Worm (Caenorhabditis elegans) whole organism, L3 larva: Measurements from ENCODE around the gene faxc-1.

Experiments
- R02D3.7 ChIP-seq: fragments of 150-350 bp; optimal IDR thresholded peaks from 2 replicates; lab custom pipeline; 2014; ENCODE audit warnings: missing biosample characterization, missing genetic modification characterization
- aly-2 ChIP-seq: fragments of 150-350 bp; optimal IDR thresholded peaks from 2 replicates; lab custom pipeline; 2014; ENCODE audit warnings: missing biosample characterization, missing genetic modification characterization
- ceh-16 ChIP-seq: sonication (generic microtip); optimal IDR thresholded peaks from 2 replicates; lab custom pipeline; 2017; ENCODE audit warnings: missing biosample characterization, missing genetic modification characterization
- ceh-28 ChIP-seq: fragments of 150-350 bp; optimal IDR thresholded peaks from 2 replicates; lab custom pipeline; 2014; ENCODE audit warnings: missing biosample characterization, missing genetic modification reagents, missing genetic modification characterization
- ceh-9 ChIP-seq: sonication (generic microtip); optimal IDR thresholded peaks from 2 replicates; lab custom pipeline; 2018; ENCODE audit warnings: missing biosample characterization, missing genetic modification characterization
- egl-5 ChIP-seq: fragments of 150-350 bp; optimal IDR thresholded peaks from 2 replicates; lab custom pipeline; 2017; ENCODE audit warnings: missing biosample characterization, missing genetic modification reagents, missing genetic modification characterization, inconsistent platforms
- elt-3 ChIP-seq, 3 experiments: fragments of 150-350 bp in 1 of 3; sonication (generic microtip) in 2 of 3; optimal IDR thresholded peaks; 2 replicates in 2 of 3; 4 replicates in 1 of 3; lab custom pipeline; 2014 to 2017; ENCODE audit warnings: missing biosample characterization in 3 of 3, missing genetic modification characterization in 3 of 3
- eor-1 ChIP-seq, 2 experiments: fragments of 150-350 bp; optimal IDR thresholded peaks; 2 replicates each; lab custom pipeline; 2014 to 2018; ENCODE audit warnings: missing biosample characterization in 2 of 2, missing genetic modification characterization in 2 of 2
- fkh-10 ChIP-seq: sonication (generic microtip); optimal IDR thresholded peaks from 2 replicates; lab custom pipeline; 2017; ENCODE audit warnings: missing biosample characterization, missing genetic modification reagents, missing genetic modification characterization
- fkh-2 ChIP-seq: fragments of 150-350 bp; optimal IDR thresholded peaks from 2 replicates; lab custom pipeline; 2014; ENCODE audit warnings: missing biosample characterization, missing genetic modification reagents, missing genetic modification characterization
- lin-15B ChIP-seq: fragments of 150-350 bp; optimal IDR thresholded peaks from 2 replicates; lab custom pipeline; 2014; ENCODE audit warnings: missing biosample characterization, missing genetic modification characterization
- nhr-11 ChIP-seq: fragments of 150-350 bp; optimal IDR thresholded peaks from 2 replicates; lab custom pipeline; 2014; ENCODE audit warnings: missing biosample characterization, missing genetic modification characterization
- nhr-23 ChIP-seq: fragments of 150-350 bp; optimal IDR thresholded peaks from 2 replicates; lab custom pipeline; 2014; ENCODE audit warnings: missing biosample characterization, missing genetic modification reagents, missing genetic modification characterization
- nhr-237 ChIP-seq: fragments of 150-350 bp; optimal IDR thresholded peaks from 2 replicates; lab custom pipeline; 2014; ENCODE audit warnings: missing biosample characterization, missing genetic modification characterization
- nhr-43 ChIP-seq: sonication (generic microtip); optimal IDR thresholded peaks from 2 replicates; lab custom pipeline; 2016; ENCODE audit warnings: mild to moderate bottlenecking, missing genetic modification characterization, missing compliant biosample characterization; ENCODE audit not compliant: poor library complexity, severe bottlenecking
- nhr-76 ChIP-seq: fragments of 150-350 bp; sonication (generic microtip); optimal IDR thresholded peaks from 5 replicates; lab custom pipeline; 2014; ENCODE audit warnings: missing biosample characterization, missing genetic modification characterization
- nhr-77 ChIP-seq: fragments of 150-350 bp; optimal IDR thresholded peaks from 2 replicates; lab custom pipeline; 2014; ENCODE audit warnings: missing biosample characterization, missing genetic modification characterization
- pqm-1 ChIP-seq: fragments of 150-350 bp; optimal IDR thresholded peaks from 2 replicates; lab custom pipeline; 2017; ENCODE audit warnings: missing biosample characterization, missing genetic modification characterization, inconsistent platforms
- sea-2 ChIP-seq: fragments of 150-350 bp; sonication (generic microtip); optimal IDR thresholded peaks from 4 replicates; lab custom pipeline; 2014; ENCODE audit warnings: missing biosample characterization, missing genetic modification reagents, missing genetic modification characterization
- skn-1 ChIP-seq: fragments of 150-350 bp; optimal IDR thresholded peaks from 2 replicates; lab custom pipeline; 2014; ENCODE audit warnings: missing biosample characterization, missing genetic modification characterization
- snpc-4 ChIP-seq: fragments of 150-350 bp; optimal IDR thresholded peaks from 2 replicates; lab custom pipeline; 2014; ENCODE audit warnings: missing biosample characterization, missing genetic modification characterization
- zag-1 ChIP-seq: fragments of 150-350 bp; optimal IDR thresholded peaks from 2 replicates; lab custom pipeline; 2014; ENCODE audit warnings: missing biosample characterization, missing genetic modification characterization
- ztf-11 ChIP-seq: fragments of 150-350 bp; optimal IDR thresholded peaks from 2 replicates; lab custom pipeline; 2014; ENCODE audit warnings: missing biosample characterization, missing genetic modification characterization

faxc-1 gene

DNA sequence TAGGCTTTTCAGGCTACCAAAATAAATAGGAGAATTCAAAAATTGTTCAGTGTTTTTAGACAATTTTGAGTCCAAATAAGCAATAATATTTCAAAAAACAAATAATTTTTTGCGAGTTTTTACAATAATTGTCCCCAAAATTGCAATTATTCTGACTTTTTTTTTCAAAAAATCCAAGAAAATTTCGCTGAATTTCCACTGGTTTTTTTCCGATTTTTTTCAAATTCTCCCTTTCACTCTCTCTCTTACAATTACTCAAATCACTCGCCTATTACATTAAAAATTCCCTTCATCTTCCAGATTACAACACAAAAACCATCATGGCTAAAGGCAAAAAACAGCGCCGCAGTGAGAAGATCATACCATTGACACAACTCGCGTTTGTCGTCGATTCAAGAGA is 25.1 kb downstream of the faxc-1 start, which contains the start of gene Y57A10A.31:
Gene Y57A10A.31 (plus strand): TSS at position 301 of the 400 bp plus-strand sequence.
- no peak for TF ChIP-seq eor-1 (tag; optimal IDR thresholded peaks at IDR 0.05; lab: Kevin White, UChicago)
- TF ChIP-seq R02D3.7 (tag; lab: Kevin White, UChicago) = no peak
- TF ChIP-seq nhr-43 (tag; lab: Kevin White, UChicago) = no peak
- no peak for TF ChIP-seq lin-15B (tag; lab: Kevin White, UChicago)
- no peak for TF ChIP-seq nhr-11 (tag; lab: Kevin White, UChicago)
- no peak for TF ChIP-seq skn-1 (tag; lab: Kevin White, UChicago)
- TF ChIP-seq, all 47 proteins: peak for 0

DNA sequence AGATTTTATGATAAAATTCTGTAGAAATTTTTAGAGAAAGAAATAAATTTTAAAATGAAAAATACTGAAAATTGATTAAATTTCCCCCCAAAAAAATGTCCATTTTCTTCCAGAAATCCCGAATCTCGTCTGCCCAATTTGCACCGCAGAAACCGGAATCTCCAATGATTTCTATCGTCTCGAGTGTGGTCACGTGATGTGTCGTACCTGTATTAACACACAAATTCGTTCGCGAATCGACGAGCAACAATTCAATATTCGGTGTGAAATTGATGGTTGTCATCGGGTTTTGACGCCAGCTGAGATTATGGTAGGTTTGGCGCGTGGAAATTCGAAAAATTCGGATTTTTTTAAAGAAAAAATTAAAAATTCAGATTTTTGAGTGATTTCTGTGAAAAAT is 32.6 kb downstream of the faxc-1 start:
- TF ChIP-seq zag-1 (tag; lab: Kevin White, UChicago) = no peak
- no peak for TF ChIP-seq nhr-237 (tag; lab: Kevin White, UChicago)
- TF ChIP-seq pqm-1 = no peak
- TF ChIP-seq nhr-43 (tag; lab: Kevin White, UChicago) = no peak
- no peak for TF ChIP-seq egl-5

DNA sequence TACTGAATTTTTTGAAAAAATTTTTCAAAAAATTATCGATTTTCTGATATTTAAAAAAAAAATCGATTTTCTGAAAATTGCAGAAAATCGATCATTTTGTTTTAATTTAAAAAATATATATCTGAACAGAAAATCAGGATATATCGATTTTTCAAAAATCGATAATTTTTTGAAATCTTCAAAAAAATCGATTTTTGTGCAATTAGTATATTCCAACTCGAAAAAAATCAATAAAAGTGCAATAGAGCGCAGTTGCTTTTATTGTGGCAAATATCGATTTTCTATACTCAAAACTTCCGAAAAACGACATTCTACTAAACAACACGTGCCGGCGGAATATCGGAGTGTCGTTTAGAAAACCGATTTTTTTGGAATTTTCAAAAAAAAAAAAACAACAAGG is 36.7 kb downstream of the faxc-1 start:
- TF ChIP-seq ceh-28 (tag; lab: Kevin White, UChicago) (peak; percentile 93), ceh-16 (no peak)

DNA sequence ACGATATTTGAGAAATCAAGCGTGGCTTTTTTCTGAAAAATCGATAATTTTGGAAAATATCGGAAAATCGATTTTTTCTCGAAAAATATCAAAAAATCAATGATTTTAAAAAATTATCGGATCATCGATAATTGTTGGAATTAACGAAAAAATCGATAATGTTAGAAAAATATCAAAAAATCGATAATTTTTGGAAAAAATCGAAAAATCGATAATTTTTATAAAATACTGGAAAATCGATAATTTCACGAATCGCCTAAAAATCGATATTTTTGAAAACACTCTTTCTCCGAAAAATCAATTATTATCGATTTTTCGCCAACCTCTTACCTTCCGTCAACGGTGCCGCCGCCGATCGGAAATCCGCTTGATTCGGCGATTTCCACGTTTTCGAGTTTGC is 37.2 kb downstream of the faxc-1 start:
- TF ChIP-seq ceh-28 (tag; lab: Kevin White, UChicago) = peak; percentile 98
- no peak for TF ChIP-seq ztf-11 (tag; lab: Kevin White, UChicago)
- TF ChIP-seq nhr-77 = no peak
- TF ChIP-seq eor-1 (tag; optimal IDR thresholded peaks at IDR 0.05; lab: Kevin White, UChicago) = no peak

- TF ChIP-seq nhr-11 (tag; lab: Kevin White, UChicago) (no peak), sea-2 (GFP tag; lab: Kevin White, UChicago) (no peak)
Observed at ce11 chrII:12302354-12302753, 38.4 kb downstream of the faxc-1 start, which contains the start of gene C50E10.1. Gene C50E10.1, minus strand, starts transcription at chrII:12302454.

- TF ChIP-seq fkh-2 (no peak), ceh-28 (tag; lab: Kevin White, UChicago) (peak; percentile 97)
Observed at ce11 chrII:12303142-12303541, 39.1 kb downstream of the faxc-1 start, which contains the start of gene sre-50. Gene sre-50, plus strand, starts transcription at chrII:12303525.

- TF ChIP-seq elt-3 (tag; optimal IDR thresholded peaks at IDR 0.05; lab: Kevin White, UChicago) (no peak), snpc-4 (tag; lab: Kevin White, UChicago) (no peak)
Observed at ce11 chrII:12309614-12310013, 45.6 kb downstream of the faxc-1 start, which contains the start of gene C50E10.2. Gene C50E10.2, minus strand, starts transcription at chrII:12309714.

ce11 chrII:12311560-12311959 is 47.6 kb downstream of the faxc-1 start, which contains the start of gene sre-51:
Gene sre-51, plus strand, starts transcription at chrII:12311860.
- TF ChIP-seq aly-2 (no peak), nhr-76 (tag; lab: Kevin White, UChicago) (no peak), nhr-77 (no peak), ceh-9 (tag; lab: Kevin White, UChicago) (no peak), zag-1 (tag; lab: Kevin White, UChicago) (no peak), fkh-10 (no peak), skn-1 (tag; lab: Kevin White, UChicago) (no peak), nhr-23 (no peak)
